Worm (Caenorhabditis elegans) whole organism, L3 larva: ENCODE data around the gene srx-130.

Experiments used
- R02D3.7 ChIP-seq: fragments of 150-350 bp; optimal IDR thresholded peaks from 2 replicates; lab custom pipeline; 2014; ENCODE audit warnings: missing biosample characterization, missing genetic modification characterization
- ZK546.5 ChIP-seq: sonication (generic microtip); optimal IDR thresholded peaks from 2 replicates; lab custom pipeline; 2017; ENCODE audit warnings: missing biosample characterization, missing genetic modification characterization
- ceh-16 ChIP-seq: sonication (generic microtip); optimal IDR thresholded peaks from 2 replicates; lab custom pipeline; 2017; ENCODE audit warnings: missing biosample characterization, missing genetic modification characterization
- ceh-28 ChIP-seq: fragments of 150-350 bp; optimal IDR thresholded peaks from 2 replicates; lab custom pipeline; 2014; ENCODE audit warnings: missing biosample characterization, missing genetic modification reagents, missing genetic modification characterization
- ceh-9 ChIP-seq: sonication (generic microtip); optimal IDR thresholded peaks from 2 replicates; lab custom pipeline; 2018; ENCODE audit warnings: missing biosample characterization, missing genetic modification characterization
- daf-12 ChIP-seq: fragments of 150-350 bp; optimal IDR thresholded peaks from 2 replicates; lab custom pipeline; 2014; ENCODE audit warnings: missing biosample characterization, missing genetic modification reagents, missing genetic modification characterization
- egl-27 ChIP-seq: sonication (generic microtip); optimal IDR thresholded peaks from 4 replicates; lab custom pipeline; 2017; ENCODE audit warnings: missing biosample characterization, missing genetic modification reagents, missing genetic modification characterization
- egl-5 ChIP-seq: fragments of 150-350 bp; optimal IDR thresholded peaks from 2 replicates; lab custom pipeline; 2017; ENCODE audit warnings: missing biosample characterization, missing genetic modification reagents, missing genetic modification characterization, inconsistent platforms
- elt-1 ChIP-seq: fragments of 150-350 bp; optimal IDR thresholded peaks from 2 replicates; lab custom pipeline; 2014; ENCODE audit warnings: missing biosample characterization, missing genetic modification characterization
- elt-2 ChIP-seq: sonication (generic microtip); optimal IDR thresholded peaks from 2 replicates; lab custom pipeline; 2016; ENCODE audit warnings: missing genetic modification reagents, mild to moderate bottlenecking, missing genetic modification characterization, missing compliant biosample characterization
- elt-3 ChIP-seq, 3 experiments: fragments of 150-350 bp in 1 of 3; sonication (generic microtip) in 2 of 3; optimal IDR thresholded peaks; 2 replicates in 2 of 3; 4 replicates in 1 of 3; lab custom pipeline; 2014 to 2017; ENCODE audit warnings: missing biosample characterization in 3 of 3, missing genetic modification characterization in 3 of 3
- eor-1 ChIP-seq, 2 experiments: fragments of 150-350 bp; optimal IDR thresholded peaks; 2 replicates each; lab custom pipeline; 2014 to 2018; ENCODE audit warnings: missing biosample characterization in 2 of 2, missing genetic modification characterization in 2 of 2
- fkh-2 ChIP-seq: fragments of 150-350 bp; optimal IDR thresholded peaks from 2 replicates; lab custom pipeline; 2014; ENCODE audit warnings: missing biosample characterization, missing genetic modification reagents, missing genetic modification characterization
- fos-1 ChIP-seq: fragments of 150-350 bp; optimal IDR thresholded peaks from 2 replicates; lab custom pipeline; 2014; ENCODE audit warnings: missing biosample characterization, missing genetic modification characterization
- hmg-11 ChIP-seq: sonication (generic microtip); optimal IDR thresholded peaks from 2 replicates; lab custom pipeline; 2016; ENCODE audit warnings: missing genetic modification characterization, missing compliant biosample characterization
- jun-1 ChIP-seq: fragments of 150-350 bp; optimal IDR thresholded peaks from 2 replicates; lab custom pipeline; 2014; ENCODE audit warnings: missing biosample characterization, missing genetic modification reagents, missing genetic modification characterization
- lin-15B ChIP-seq: fragments of 150-350 bp; optimal IDR thresholded peaks from 2 replicates; lab custom pipeline; 2014; ENCODE audit warnings: missing biosample characterization, missing genetic modification characterization
- lin-39 ChIP-seq: fragments of 150-350 bp; optimal IDR thresholded peaks from 2 replicates; lab custom pipeline; 2018; ENCODE audit warnings: missing biosample characterization, missing genetic modification reagents, missing genetic modification characterization
- lsy-12 ChIP-seq: sonication (generic microtip); optimal IDR thresholded peaks from 2 replicates; lab custom pipeline; 2016; ENCODE audit warnings: mild to moderate bottlenecking, missing genetic modification characterization, missing compliant biosample characterization
- mdl-1 ChIP-seq: fragments of 150-350 bp; optimal IDR thresholded peaks from 2 replicates; lab custom pipeline; 2014; ENCODE audit warnings: missing biosample characterization, missing genetic modification characterization
- mml-1 ChIP-seq: fragments of 150-350 bp; sonication (generic microtip); optimal IDR thresholded peaks from 3 replicates; lab custom pipeline; 2014; ENCODE audit warnings: missing biosample characterization, missing genetic modification characterization
- nfya-1 ChIP-seq: sonication (generic microtip); optimal IDR thresholded peaks from 2 replicates; lab custom pipeline; 2017; ENCODE audit warnings: missing genetic modification characterization, mild to moderate bottlenecking, missing compliant biosample characterization, antibody characterized with exemption, moderate library complexity; ENCODE audit not compliant: insufficient read depth
- nhr-11 ChIP-seq: fragments of 150-350 bp; optimal IDR thresholded peaks from 2 replicates; lab custom pipeline; 2014; ENCODE audit warnings: missing biosample characterization, missing genetic modification characterization
- nhr-12 ChIP-seq: fragments of 150-350 bp; optimal IDR thresholded peaks from 2 replicates; lab custom pipeline; 2014; ENCODE audit warnings: missing biosample characterization, missing genetic modification characterization
- nhr-23 ChIP-seq: fragments of 150-350 bp; optimal IDR thresholded peaks from 2 replicates; lab custom pipeline; 2014; ENCODE audit warnings: missing biosample characterization, missing genetic modification reagents, missing genetic modification characterization
- nhr-237 ChIP-seq: fragments of 150-350 bp; optimal IDR thresholded peaks from 2 replicates; lab custom pipeline; 2014; ENCODE audit warnings: missing biosample characterization, missing genetic modification characterization
- nhr-28 ChIP-seq: fragments of 150-350 bp; optimal IDR thresholded peaks from 2 replicates; lab custom pipeline; 2014; ENCODE audit warnings: missing biosample characterization, missing genetic modification characterization
- nhr-43 ChIP-seq: sonication (generic microtip); optimal IDR thresholded peaks from 2 replicates; lab custom pipeline; 2016; ENCODE audit warnings: mild to moderate bottlenecking, missing genetic modification characterization, missing compliant biosample characterization; ENCODE audit not compliant: poor library complexity, severe bottlenecking
- nhr-67 ChIP-seq: fragments of 150-350 bp; optimal IDR thresholded peaks from 2 replicates; lab custom pipeline; 2014; ENCODE audit warnings: missing biosample characterization, missing genetic modification characterization
- nhr-76 ChIP-seq: fragments of 150-350 bp; sonication (generic microtip); optimal IDR thresholded peaks from 5 replicates; lab custom pipeline; 2014; ENCODE audit warnings: missing biosample characterization, missing genetic modification characterization
- nhr-77 ChIP-seq: fragments of 150-350 bp; optimal IDR thresholded peaks from 2 replicates; lab custom pipeline; 2014; ENCODE audit warnings: missing biosample characterization, missing genetic modification characterization
- pha-4 ChIP-seq: fragments of 150-350 bp; optimal IDR thresholded peaks from 2 replicates; lab custom pipeline; 2014; ENCODE audit warnings: missing biosample characterization, missing genetic modification reagents, missing genetic modification characterization
- pqm-1 ChIP-seq: fragments of 150-350 bp; optimal IDR thresholded peaks from 2 replicates; lab custom pipeline; 2017; ENCODE audit warnings: missing biosample characterization, missing genetic modification characterization, inconsistent platforms
- snpc-4 ChIP-seq: fragments of 150-350 bp; optimal IDR thresholded peaks from 2 replicates; lab custom pipeline; 2014; ENCODE audit warnings: missing biosample characterization, missing genetic modification characterization
- tbx-2 ChIP-seq: sonication (generic microtip); optimal IDR thresholded peaks from 2 replicates; lab custom pipeline; 2016; ENCODE audit warnings: mild to moderate bottlenecking, missing genetic modification characterization, missing compliant biosample characterization
- unc-39 ChIP-seq: sonication (generic microtip); optimal IDR thresholded peaks from 4 replicates; lab custom pipeline; 2017; ENCODE audit warnings: missing biosample characterization, missing genetic modification characterization
- unc-62 ChIP-seq: fragments of 150-350 bp; sonication (generic microtip); optimal IDR thresholded peaks from 4 replicates; lab custom pipeline; 2014; ENCODE audit warnings: missing biosample characterization, missing genetic modification reagents, missing genetic modification characterization

Gene srx-130

DNA sequence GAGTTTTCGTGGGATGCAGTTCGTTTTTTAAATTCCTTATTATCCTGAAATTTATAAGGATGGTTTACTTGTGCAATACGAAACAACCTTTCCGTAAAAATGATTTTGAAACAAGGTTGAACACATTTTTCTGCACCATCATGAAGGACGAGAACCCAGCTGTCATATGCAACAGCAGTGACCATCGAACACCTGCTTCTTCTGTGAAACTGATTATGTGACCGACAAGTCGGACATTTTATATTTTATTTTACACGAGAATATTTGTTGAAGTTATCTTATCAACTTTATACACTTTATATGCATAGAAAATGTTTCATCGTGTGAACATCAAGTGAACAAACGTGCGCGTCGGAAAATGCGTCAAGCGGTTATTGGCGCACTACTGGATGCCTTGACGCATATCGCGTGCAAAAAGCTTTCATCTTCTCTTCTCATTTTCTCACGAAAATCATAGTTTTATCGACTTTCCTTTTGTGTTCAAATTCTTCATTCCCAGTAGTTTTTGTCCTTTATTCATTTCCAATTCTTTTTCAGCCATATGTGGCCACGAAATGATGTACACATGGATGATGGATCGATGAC lies 24.3 kb upstream of the srx-130 start, which contains the start of gene sel-10 (continued):
- TF ChIP-seq pha-4 (tag; lab: Kevin White, UChicago) (peak; percentile 62), unc-62 (no peak), nhr-12 (tag; lab: Kevin White, UChicago) (no peak), hmg-11 (tag; lab: Kevin White, UChicago) (peak; percentile 66), lin-15B (tag; lab: Kevin White, UChicago) (peak; percentile 75), R02D3.7 (peak; percentile 47), lin-39 (tag; lab: Kevin White, UChicago) (peak; percentile 36), pqm-1 (tag; lab: Kevin White, UChicago) (no peak), lsy-12 (no peak), ceh-9 (tag; lab: Kevin White, UChicago) (no peak), egl-27 (tag; lab: Kevin White, UChicago) (no peak), eor-1 (tag; optimal IDR thresholded peaks at IDR 0.05; lab: Kevin White, UChicago) (no peak)

DNA sequence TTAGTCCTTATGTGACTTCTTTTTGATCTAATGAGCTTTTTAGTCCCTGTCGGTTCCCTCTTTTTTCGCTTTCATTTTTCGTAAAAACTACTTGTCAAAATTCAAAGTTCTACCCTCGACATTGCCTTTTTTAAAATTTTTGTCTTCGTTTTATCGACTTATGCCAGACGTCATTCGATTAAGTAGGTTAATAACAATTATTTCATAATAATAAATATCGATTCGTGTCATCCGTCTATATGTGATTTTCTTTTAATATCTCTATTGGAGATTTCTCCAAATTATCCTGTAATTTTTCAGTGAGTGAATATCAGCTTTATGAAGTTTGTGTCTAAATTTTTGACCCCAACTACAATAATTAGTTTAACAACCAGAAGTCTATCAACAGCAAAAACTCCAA lies 20.5 kb upstream of the srx-130 start, which contains the start of gene hpo-31:
Gene hpo-31, plus strand, starts transcription at position 301 of the 400 bp plus-strand sequence.
- TF ChIP-seq nhr-28 (tag; lab: Kevin White, UChicago) (no peak), ceh-16 (tag; lab: Kevin White, UChicago) (no peak), tbx-2 (tag; lab: Kevin White, UChicago) (no peak), fkh-2 (no peak), jun-1 (no peak), elt-3 (tag; optimal IDR thresholded peaks at IDR 0.05; lab: Kevin White, UChicago) (no peak), fos-1 (tag; lab: Kevin White, UChicago) (no peak), nhr-237 (tag; lab: Kevin White, UChicago) (no peak), ceh-28 (tag; lab: Kevin White, UChicago) (no peak), pqm-1 (tag; lab: Kevin White, UChicago) (no peak), nhr-23 (tag; lab: Kevin White, UChicago) (no peak), daf-12 (no peak)

ce11 chrV:13827920-13828319 lies 15.3 kb upstream of the srx-130 start, which contains the start of gene nrf-5:
Gene nrf-5 (plus strand): TSS chrV:13828267.
- TF ChIP-seq mml-1 (no peak), nhr-43 (no peak), nfya-1 (tag; lab: Kevin White, UChicago) (no peak), ceh-9 (tag; lab: Kevin White, UChicago) (no peak), snpc-4 (tag; lab: Kevin White, UChicago) (no peak), nhr-12 (tag; lab: Kevin White, UChicago) (no peak), nhr-67 (tag; lab: Kevin White, UChicago) (no peak), nhr-76 (tag; lab: Kevin White, UChicago) (no peak), pha-4 (tag; lab: Kevin White, UChicago) (no peak), nhr-11 (tag; lab: Kevin White, UChicago) (no peak), ZK546.5 (tag; lab: Kevin White, UChicago) (no peak), unc-62 (no peak), ceh-28 (tag; lab: Kevin White, UChicago) (no peak), elt-2 (tag; lab: Kevin White, UChicago) (no peak), unc-39 (tag; lab: Kevin White, UChicago) (no peak)
- TF ChIP-seq, all 47 proteins: peak for 0

- TF ChIP-seq elt-2 (tag; lab: Kevin White, UChicago) (no peak), mdl-1 (tag; lab: Kevin White, UChicago) (no peak), egl-5 (tag; lab: Kevin White, UChicago) (no peak), nhr-77 (tag; lab: Kevin White, UChicago) (no peak), nhr-28 (tag; lab: Kevin White, UChicago) (no peak), snpc-4 (tag; lab: Kevin White, UChicago) (no peak), nfya-1 (tag; lab: Kevin White, UChicago) (no peak), elt-1 (tag; lab: Kevin White, UChicago) (no peak), lin-15B (tag; lab: Kevin White, UChicago) (no peak)
Observed at ce11 chrV:13830813-13831212, 12.4 kb upstream of the srx-130 start, which contains the start of gene str-165. Gene str-165 (plus strand): TSS chrV:13831113.
